Worm (Caenorhabditis elegans) whole organism, mixed stage, embryonic: ENCODE results near the gene F53A9.7.

Experiments
- bed-3 ChIP-seq: fragments of 200-800 bp; sonication (Bioruptor generic); optimal IDR thresholded peaks from 3 replicates; lab custom pipeline; 2018; ENCODE audit warnings: mild to moderate bottlenecking, missing genetic modification characterization, moderate library complexity, missing compliant biosample characterization
- ceh-39 ChIP-seq: fragments of 150-350 bp; optimal IDR thresholded peaks from 2 replicates; lab custom pipeline; 2014; ENCODE audit warnings: missing biosample characterization, missing genetic modification characterization
- ceh-83 ChIP-seq: fragments of 200-800 bp; sonication (Bioruptor generic); optimal IDR thresholded peaks from 2 replicates; lab custom pipeline; 2018; ENCODE audit warnings: mild to moderate bottlenecking, missing genetic modification characterization, missing compliant biosample characterization
- ces-1 ChIP-seq: fragments of 150-350 bp; optimal IDR thresholded peaks from 2 replicates; lab custom pipeline; 2014; ENCODE audit warnings: missing biosample characterization, missing genetic modification reagents, missing genetic modification characterization
- cnd-1 ChIP-seq: fragments of 200-800 bp; sonication (Bioruptor generic); optimal IDR thresholded peaks from 2 replicates; lab custom pipeline; 2018; ENCODE audit warnings: mild to moderate bottlenecking, missing genetic modification characterization, missing compliant biosample characterization
- drap-1 ChIP-seq: fragments of 200-800 bp; sonication (Bioruptor generic); optimal IDR thresholded peaks from 3 replicates; lab custom pipeline; 2018; ENCODE audit warnings: mild to moderate bottlenecking, missing genetic modification characterization, missing compliant biosample characterization
- elt-1 ChIP-seq: sonication (generic microtip); optimal IDR thresholded peaks from 2 replicates; lab custom pipeline; 2017; ENCODE audit warnings: missing genetic modification characterization, mild to moderate bottlenecking, missing compliant biosample characterization, antibody characterized with exemption, moderate library complexity, borderline replicate concordance; ENCODE audit not compliant: insufficient read depth
- hlh-1 ChIP-seq: fragments of 150-350 bp; optimal IDR thresholded peaks from 2 replicates; lab custom pipeline; 2014; ENCODE audit warnings: missing biosample characterization, missing genetic modification reagents, missing genetic modification characterization
- lin-13 ChIP-seq: fragments of 150-350 bp; optimal IDR thresholded peaks from 2 replicates; lab custom pipeline; 2014; ENCODE audit warnings: missing biosample characterization, missing genetic modification characterization
- mab-5 ChIP-seq: fragments of 150-350 bp; optimal IDR thresholded peaks from 2 replicates; lab custom pipeline; 2014; ENCODE audit warnings: missing biosample characterization, missing genetic modification characterization
- mls-2 ChIP-seq: sonication (generic microtip); optimal IDR thresholded peaks from 2 replicates; lab custom pipeline; 2016; ENCODE audit warnings: mild to moderate bottlenecking, missing genetic modification characterization, moderate library complexity, missing compliant biosample characterization
- nhr-12 ChIP-seq: fragments of 150-350 bp; optimal IDR thresholded peaks from 2 replicates; lab custom pipeline; 2014; ENCODE audit warnings: missing biosample characterization, missing genetic modification characterization
- nhr-2 ChIP-seq: fragments of 150-350 bp; optimal IDR thresholded peaks from 2 replicates; lab custom pipeline; 2014; ENCODE audit warnings: missing biosample characterization, missing genetic modification characterization
- nhr-237 ChIP-seq: fragments of 150-350 bp; optimal IDR thresholded peaks from 2 replicates; lab custom pipeline; 2014; ENCODE audit warnings: missing biosample characterization, missing genetic modification characterization
- nhr-28 ChIP-seq: fragments of 150-350 bp; optimal IDR thresholded peaks from 2 replicates; lab custom pipeline; 2014; ENCODE audit warnings: missing biosample characterization, missing genetic modification characterization
- sem-2 ChIP-seq: fragments of 200-800 bp; sonication (Bioruptor generic); optimal IDR thresholded peaks from 2 replicates; lab custom pipeline; 2018; ENCODE audit warnings: mild to moderate bottlenecking, missing genetic modification characterization, missing compliant biosample characterization
- snpc-4 ChIP-seq: fragments of 150-350 bp; optimal IDR thresholded peaks from 2 replicates; lab custom pipeline; 2014; ENCODE audit warnings: missing biosample characterization, missing genetic modification characterization
- sptf-1 ChIP-seq: sonication (generic microtip); optimal IDR thresholded peaks from 2 replicates; lab custom pipeline; 2017; ENCODE audit warnings: mild to moderate bottlenecking, missing genetic modification characterization, moderate library complexity, missing compliant biosample characterization
- tbx-8 ChIP-seq: fragments of 200-800 bp; sonication (Bioruptor generic); optimal IDR thresholded peaks from 2 replicates; lab custom pipeline; 2018; ENCODE audit warnings: mild to moderate bottlenecking, missing genetic modification characterization, moderate library complexity, missing compliant biosample characterization
- unc-120 ChIP-seq: sonication (generic microtip); optimal IDR thresholded peaks from 2 replicates; lab custom pipeline; 2017; ENCODE audit warnings: missing genetic modification characterization, missing compliant biosample characterization; ENCODE audit not compliant: poor library complexity, severe bottlenecking
- unc-39 ChIP-seq: fragments of 150-350 bp; optimal IDR thresholded peaks from 2 replicates; lab custom pipeline; 2014; ENCODE audit warnings: missing biosample characterization, missing genetic modification characterization
- unc-62 ChIP-seq: fragments of 150-350 bp; optimal IDR thresholded peaks from 2 replicates; lab custom pipeline; 2014; ENCODE audit warnings: missing biosample characterization, missing genetic modification reagents, missing genetic modification characterization
- zip-8 ChIP-seq: fragments of 150-350 bp; optimal IDR thresholded peaks from 2 replicates; lab custom pipeline; 2014; ENCODE audit warnings: missing biosample characterization, missing genetic modification characterization
- ztf-11 ChIP-seq: fragments of 150-350 bp; optimal IDR thresholded peaks from 2 replicates; lab custom pipeline; 2014; ENCODE audit warnings: missing biosample characterization, missing genetic modification characterization

F53A9.7 gene

ce11 chrX:8676088-8676779 is 40.5 kb downstream of the F53A9.7 start:
- TF ChIP-seq zip-8 (tag; lab: Kevin White, UChicago) (no peak), nhr-2 (tag; lab: Kevin White, UChicago) (no peak), unc-120 (tag; lab: Kevin White, UChicago) (no peak), ceh-83 (GFP tag; lab: Kevin White, UChicago) (no peak), mab-5 (no peak), nhr-28 (tag; lab: Kevin White, UChicago) (no peak)
- TF ChIP-seq, all 35 proteins: peak for 0

DNA sequence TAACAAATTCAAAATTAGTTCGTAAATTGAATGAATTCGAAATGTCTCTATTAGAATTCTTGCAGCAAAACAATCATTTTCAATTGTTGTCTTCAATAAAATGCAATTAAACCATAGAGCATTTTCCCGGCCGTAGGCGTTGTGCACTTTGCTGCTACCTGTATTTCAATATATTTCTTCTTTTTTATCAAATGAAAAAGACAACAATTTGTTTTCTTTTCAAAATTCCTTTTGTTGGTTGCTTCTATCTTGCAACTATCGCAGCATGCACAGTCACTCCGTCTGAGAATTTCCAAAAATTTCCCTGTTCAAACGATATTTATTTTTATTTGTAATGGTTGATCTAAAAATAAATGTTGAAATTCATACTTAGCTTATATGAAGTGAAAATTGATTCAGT is 41.6 kb downstream of the F53A9.7 start:
- TF ChIP-seq ces-1 (GFP tag; lab: Kevin White, UChicago) = no peak
- no peak for TF ChIP-seq mab-5
- TF ChIP-seq unc-62 (GFP tag; lab: Kevin White, UChicago) = no peak
- TF ChIP-seq ceh-83 (GFP tag; lab: Kevin White, UChicago) = no peak
- TF ChIP-seq bed-3 (GFP tag; lab: Kevin White, UChicago) = no peak
- no peak for TF ChIP-seq ceh-39 (tag; lab: Kevin White, UChicago)
- no peak for TF ChIP-seq snpc-4 (tag; lab: Kevin White, UChicago)
- TF ChIP-seq ztf-11 (tag; lab: Kevin White, UChicago) = no peak
- no peak for TF ChIP-seq sptf-1 (tag; lab: Kevin White, UChicago)
- no peak for TF ChIP-seq hlh-1
- no peak for TF ChIP-seq tbx-8 (GFP tag; lab: Kevin White, UChicago)
- no peak for TF ChIP-seq sem-2 (GFP tag; lab: Kevin White, UChicago)
- no peak for TF ChIP-seq nhr-28 (tag; lab: Kevin White, UChicago)
- TF ChIP-seq drap-1 (GFP tag; lab: Kevin White, UChicago) = no peak
- TF ChIP-seq mls-2 = no peak
- TF ChIP-seq unc-120 (tag; lab: Kevin White, UChicago) = no peak
- TF ChIP-seq, all 35 proteins: peak for 0

ce11 chrX:8674514-8674913 is 42.2 kb downstream of the F53A9.7 start:
- TF ChIP-seq tbx-8 (GFP tag; lab: Kevin White, UChicago) (no peak), cnd-1 (tag; lab: Kevin White, UChicago) (no peak), nhr-28 (tag; lab: Kevin White, UChicago) (no peak), nhr-12 (tag; lab: Kevin White, UChicago) (no peak), unc-39 (no peak), unc-62 (GFP tag; lab: Kevin White, UChicago) (no peak), sem-2 (GFP tag; lab: Kevin White, UChicago) (no peak), elt-1 (tag; lab: Kevin White, UChicago) (no peak), unc-120 (tag; lab: Kevin White, UChicago) (no peak), nhr-2 (tag; lab: Kevin White, UChicago) (no peak), ces-1 (GFP tag; lab: Kevin White, UChicago) (no peak)

DNA sequence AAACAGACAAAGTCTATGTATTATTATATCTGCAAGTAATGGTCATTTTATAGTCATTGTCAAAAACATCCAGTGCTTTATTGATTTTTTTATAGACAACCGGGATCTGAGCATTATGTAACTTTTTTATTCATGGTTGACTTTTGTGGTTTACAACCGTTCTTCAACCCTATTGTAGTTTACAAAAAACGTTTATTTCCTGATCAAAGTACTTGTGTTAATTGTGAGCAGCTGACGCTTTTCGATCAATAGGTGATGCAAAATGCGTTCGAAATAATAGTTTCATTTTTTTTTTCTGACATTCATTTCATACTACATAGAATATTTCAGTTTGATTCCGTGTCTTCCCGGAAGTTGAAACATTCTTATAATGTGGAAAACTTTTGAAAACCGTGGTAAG is 44.0 kb downstream of the F53A9.7 start, which contains the start of the genes K09E2.2 and K09E2.3:
K09E2.2 (plus strand) TSS at position 301 of the 400 bp plus-strand sequence.
K09E2.3 (plus strand) TSS at position 325 of the 400 bp plus-strand sequence.
- TF ChIP-seq lin-13 (tag; lab: Kevin White, UChicago) (no peak), nhr-28 (tag; lab: Kevin White, UChicago) (no peak), nhr-237 (no peak), elt-1 (tag; lab: Kevin White, UChicago) (no peak)
